Fruit fly (Drosophila melanogaster) whole organism, embryonic: ENCODE results near the gene Rbbp5.

Source experiments
- Adf1 ChIP-seq: fragments of 200-800 bp; sonication (Bioruptor generic); IDR thresholded peaks from 2 replicates; pipeline ENCODE4 v1.3.6; 2022; ENCODE audit warnings: missing biosample characterization, missing genetic modification characterization
- CG10431 ChIP-seq: fragments of 200-800 bp; sonication (Bioruptor generic); optimal IDR thresholded peaks from 3 replicates; lab custom pipeline; 2018; ENCODE audit warnings: missing biosample characterization, mild to moderate bottlenecking, missing genetic modification characterization
- CG14014 ChIP-seq: fragments of 200-800 bp; sonication (Bioruptor generic); IDR thresholded peaks from 2 replicates; pipeline ENCODE4 v1.3.6; 2022; ENCODE audit warnings: missing biosample characterization, missing genetic modification characterization
- CG14667 ChIP-seq: fragments of 200-800 bp; sonication (Bioruptor generic); IDR thresholded peaks from 2 replicates; pipeline ENCODE4 v1.3.6; 2022; ENCODE audit warnings: missing biosample characterization, missing genetic modification characterization
- CG15696 ChIP-seq: fragments of 200-800 bp; sonication (Bioruptor generic); optimal IDR thresholded peaks from 2 replicates; lab custom pipeline; 2019; ENCODE audit warnings: missing biosample characterization, mild to moderate bottlenecking, missing genetic modification characterization, moderate library complexity
- CG18476 ChIP-seq: fragments of 200-800 bp; sonication (Bioruptor generic); optimal IDR thresholded peaks from 2 replicates; lab custom pipeline; 2016; ENCODE audit warnings: missing biosample characterization, mild to moderate bottlenecking, missing genetic modification characterization
- CG18599 ChIP-seq: fragments of 200-800 bp; sonication (Bioruptor generic); optimal IDR thresholded peaks from 3 replicates; lab custom pipeline; 2017; ENCODE audit warnings: missing biosample characterization, missing genetic modification characterization, mild to moderate bottlenecking, moderate library complexity, missing genetic modification reagents
- CG18619 ChIP-seq: fragments of 200-800 bp; sonication (Bioruptor generic); optimal IDR thresholded peaks from 3 replicates; lab custom pipeline; 2017; ENCODE audit warnings: missing biosample characterization, mild to moderate bottlenecking, missing genetic modification characterization
- CG2199 ChIP-seq: fragments of 200-800 bp; sonication (Bioruptor generic); IDR thresholded peaks from 3 replicates; pipeline ENCODE4 v1.3.6; 2022; ENCODE audit warnings: missing biosample characterization, missing genetic modification characterization
- CG2678 ChIP-seq: fragments of 200-800 bp; sonication (Bioruptor generic); optimal IDR thresholded peaks from 3 replicates; lab custom pipeline; 2019; ENCODE audit warnings: missing biosample characterization, mild to moderate bottlenecking, missing genetic modification characterization, moderate library complexity
- CG31388 ChIP-seq: fragments of 200-800 bp; sonication (Bioruptor generic); optimal IDR thresholded peaks from 2 replicates; lab custom pipeline; 2016; ENCODE audit warnings: missing biosample characterization, missing genetic modification characterization
- CG6689 ChIP-seq: fragments of 200-800 bp; sonication (Bioruptor generic); IDR thresholded peaks from 2 replicates; pipeline ENCODE4 v1.3.6; 2022; ENCODE audit warnings: missing biosample characterization, missing genetic modification characterization
- CG6854 ChIP-seq: fragments of 200-800 bp; sonication (Bioruptor generic); optimal IDR thresholded peaks from 3 replicates; lab custom pipeline; 2017; ENCODE audit warnings: missing biosample characterization, mild to moderate bottlenecking, missing genetic modification characterization
- CG7963 ChIP-seq: fragments of 200-800 bp; sonication (Bioruptor generic); IDR thresholded peaks from 3 replicates; pipeline ENCODE4 v1.3.6; 2022; ENCODE audit warnings: missing biosample characterization, missing genetic modification characterization; ENCODE audit not compliant: partially characterized antibody
- CG8290 ChIP-seq, 3 experiments: fragments of 200-800 bp; sonication (Bioruptor generic); optimal IDR thresholded peaks; 2 replicates each; lab custom pipeline; 2016 to 2019; ENCODE audit warnings: missing biosample characterization in 3 of 3, missing genetic modification characterization in 3 of 3, mild to moderate bottlenecking in 2 of 3, moderate library complexity in 1 of 3
- CG9215 ChIP-seq: fragments of 200-800 bp; sonication (Bioruptor generic); IDR thresholded peaks from 2 replicates; pipeline ENCODE4 v1.3.6; 2022; ENCODE audit warnings: missing biosample characterization, missing genetic modification characterization
- CG9727 ChIP-seq: fragments of 200-800 bp; sonication (Bioruptor generic); optimal IDR thresholded peaks from 3 replicates; lab custom pipeline; 2017; ENCODE audit warnings: missing biosample characterization, mild to moderate bottlenecking, missing genetic modification characterization
- Drgx ChIP-seq: fragments of 200-800 bp; sonication (Bioruptor generic); IDR thresholded peaks from 2 replicates; pipeline ENCODE4 v1.3.6; 2022; ENCODE audit warnings: missing biosample characterization, missing genetic modification characterization
- HLH3B ChIP-seq: fragments of 200-800 bp; sonication (Bioruptor generic); IDR thresholded peaks from 2 replicates; pipeline ENCODE4 v1.3.6; 2022; ENCODE audit warnings: missing biosample characterization, missing genetic modification characterization
- HmgZ ChIP-seq: fragments of 200-800 bp; sonication (Bioruptor generic); optimal IDR thresholded peaks from 2 replicates; lab custom pipeline; 2018; ENCODE audit warnings: missing biosample characterization, mild to moderate bottlenecking, missing genetic modification characterization
- Mad ChIP-seq: fragments of 200-800 bp; sonication (Bioruptor generic); optimal IDR thresholded peaks from 2 replicates; lab custom pipeline; 2016; ENCODE audit warnings: missing biosample characterization, missing genetic modification characterization
- Scr ChIP-seq: fragments of 200-800 bp; sonication (Bioruptor generic); IDR thresholded peaks from 2 replicates; pipeline ENCODE4 v1.3.6; 2022; ENCODE audit warnings: missing biosample characterization, missing genetic modification characterization; ENCODE audit not compliant: partially characterized antibody
- Sry-β ChIP-seq: fragments of 200-800 bp; sonication (Bioruptor generic); optimal IDR thresholded peaks from 2 replicates; lab custom pipeline; 2018; ENCODE audit warnings: missing biosample characterization, mild to moderate bottlenecking, missing genetic modification characterization, moderate library complexity
- Sry-δ ChIP-seq: fragments of 200-800 bp; sonication (Bioruptor generic); optimal IDR thresholded peaks from 2 replicates; lab custom pipeline; 2016; ENCODE audit warnings: missing biosample characterization, missing genetic modification characterization
- bab2 ChIP-seq: fragments of 200-800 bp; sonication (Bioruptor generic); optimal IDR thresholded peaks from 2 replicates; lab custom pipeline; 2016; ENCODE audit warnings: missing biosample characterization, missing genetic modification characterization
- bowl ChIP-seq: fragments of 200-800 bp; sonication (Bioruptor generic); IDR thresholded peaks from 2 replicates; pipeline ENCODE4 v1.3.6; 2022; ENCODE audit warnings: missing biosample characterization, missing genetic modification characterization
- caup ChIP-seq: fragments of 200-800 bp; sonication (Bioruptor generic); optimal IDR thresholded peaks from 3 replicates; lab custom pipeline; 2017; ENCODE audit warnings: missing biosample characterization, mild to moderate bottlenecking, missing genetic modification characterization, moderate library complexity; ENCODE audit not compliant: severe bottlenecking
- chm ChIP-seq: fragments of 200-800 bp; sonication (Bioruptor generic); IDR thresholded peaks from 2 replicates; pipeline ENCODE4 v1.3.6; 2022; ENCODE audit warnings: missing biosample characterization, missing genetic modification characterization
- danr ChIP-seq: fragments of 200-800 bp; sonication (Bioruptor generic); IDR thresholded peaks from 2 replicates; pipeline ENCODE4 v1.3.6; 2022; ENCODE audit warnings: missing biosample characterization, missing genetic modification characterization
- dati ChIP-seq: fragments of 200-800 bp; sonication (Bioruptor generic); IDR thresholded peaks from 2 replicates; pipeline ENCODE4 v1.3.6; 2022; ENCODE audit warnings: missing biosample characterization, missing genetic modification characterization
- esg ChIP-seq: fragments of 200-800 bp; sonication (Bioruptor generic); conservative IDR thresholded peaks from 2 replicates; pipeline ENCODE4 v1.3.6; 2022; ENCODE audit warnings: missing biosample characterization, missing genetic modification characterization
- ewg ChIP-seq: fragments of 200-800 bp; sonication (Bioruptor generic); optimal IDR thresholded peaks from 3 replicates; lab custom pipeline; 2017; ENCODE audit warnings: mild to moderate bottlenecking, missing biosample characterization, missing genetic modification reagents, missing genetic modification characterization
- exex ChIP-seq: fragments of 200-800 bp; sonication (Bioruptor generic); optimal IDR thresholded peaks from 4 replicates; lab custom pipeline; 2018; ENCODE audit warnings: missing biosample characterization, mild to moderate bottlenecking, missing genetic modification characterization, moderate library complexity
- inv ChIP-seq: fragments of 200-800 bp; sonication (Bioruptor generic); IDR thresholded peaks from 2 replicates; pipeline ENCODE4 v1.3.6; 2022; ENCODE audit warnings: missing biosample characterization, missing genetic modification characterization; ENCODE audit not compliant: partially characterized antibody
- mirr ChIP-seq: fragments of 200-800 bp; sonication (Bioruptor generic); optimal IDR thresholded peaks from 3 replicates; lab custom pipeline; 2018; ENCODE audit warnings: missing biosample characterization, mild to moderate bottlenecking, missing genetic modification characterization
- nmo ChIP-seq: fragments of 200-800 bp; sonication (Bioruptor generic); optimal IDR thresholded peaks from 2 replicates; lab custom pipeline; 2018; ENCODE audit warnings: missing biosample characterization, mild to moderate bottlenecking, missing genetic modification characterization, moderate library complexity
- nom ChIP-seq: fragments of 200-800 bp; sonication (Bioruptor generic); optimal IDR thresholded peaks from 2 replicates; lab custom pipeline; 2017; ENCODE audit warnings: missing biosample characterization, missing genetic modification characterization, mild to moderate bottlenecking, moderate library complexity, missing genetic modification reagents
- rib ChIP-seq: fragments of 200-800 bp; sonication (Bioruptor generic); IDR thresholded peaks from 2 replicates; pipeline ENCODE4 v1.3.6; 2022; ENCODE audit warnings: missing biosample characterization, missing genetic modification characterization
- sens ChIP-seq: fragments of 200-800 bp; sonication (Bioruptor generic); peaks from one replicate; lab custom pipeline; 2016; ENCODE audit warnings: missing biosample characterization, missing genetic modification characterization
- seq ChIP-seq: fragments of 200-800 bp; sonication (Bioruptor generic); IDR thresholded peaks from 2 replicates; pipeline ENCODE4 v1.3.6; 2022; ENCODE audit warnings: missing biosample characterization, missing genetic modification characterization
- sima ChIP-seq: fragments of 200-800 bp; sonication (Bioruptor generic); optimal IDR thresholded peaks from 2 replicates; lab custom pipeline; 2016; ENCODE audit warnings: missing biosample characterization, missing genetic modification characterization
- sisA ChIP-seq: fragments of 200-800 bp; sonication (Bioruptor generic); IDR thresholded peaks from 2 replicates; pipeline ENCODE4 v1.3.6; 2022; ENCODE audit warnings: missing biosample characterization, missing genetic modification characterization
- sug ChIP-seq: fragments of 200-800 bp; optimal IDR thresholded peaks from 2 replicates; lab custom pipeline; 2019; ENCODE audit warnings: missing biosample characterization, mild to moderate bottlenecking, missing genetic modification characterization, moderate library complexity
- tgo ChIP-seq: fragments of 200-800 bp; sonication (Bioruptor generic); IDR thresholded peaks from 3 replicates; pipeline ENCODE4 v1.3.6; 2022; ENCODE audit warnings: missing biosample characterization, missing genetic modification characterization
- zen2 ChIP-seq: fragments of 200-800 bp; sonication (Bioruptor generic); IDR thresholded peaks from 3 replicates; pipeline ENCODE4 v1.3.6; 2022; ENCODE audit warnings: missing biosample characterization, missing genetic modification characterization; ENCODE audit not compliant: partially characterized antibody

The Rbbp5 gene

DNA sequence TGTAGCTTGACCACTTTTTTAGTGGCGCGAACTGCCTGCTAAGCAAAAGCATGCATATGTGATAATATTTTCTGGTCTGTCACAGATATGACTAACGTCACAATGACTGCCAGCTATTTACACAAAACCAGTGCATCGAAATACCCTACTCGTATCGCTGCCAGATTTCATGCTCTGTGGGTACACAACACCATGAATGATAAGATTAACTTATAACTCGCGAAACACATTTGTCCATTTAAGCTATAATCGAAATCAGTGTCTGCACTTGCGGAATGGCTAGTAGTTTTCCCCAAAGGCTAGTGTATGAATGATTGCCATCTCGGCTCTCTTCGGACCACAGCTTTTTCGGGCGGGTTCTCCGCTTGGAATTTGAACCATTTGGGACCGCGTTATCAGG lies 37.7 kb upstream of the Rbbp5 start (continued):
- no peak for TF ChIP-seq CG9727 (GFP tag; lab: Kevin White, UChicago)
- TF ChIP-seq mirr (GFP tag; lab: Kevin White, UChicago) = peak; percentile 77
- TF ChIP-seq chm (GFP tag; lab: Robert Waterston, UW) = 0 out of 2 replicates have a peak, but pooled peaks have one; percentile 24
- no peak for TF ChIP-seq CG8290 (GFP tag; optimal IDR thresholded peaks at IDR 0.05; lab: Kevin White, UChicago)
- peak in 1 of 2 experiments; percentile 15 for TF ChIP-seq CG8290 (tag; optimal IDR thresholded peaks at IDR 0.05; lab: Kevin White, UChicago)
- peak; percentile 36 for TF ChIP-seq CG18599 (GFP tag; lab: Kevin White, UChicago)
- TF ChIP-seq sug = peak; percentile 64
- no peak for TF ChIP-seq CG6854 (GFP tag; lab: Kevin White, UChicago)
- peak; percentile 53; the same call in 1 of the 3 replicates for TF ChIP-seq CG2199 (GFP tag; lab: Robert Waterston, UW)

DNA sequence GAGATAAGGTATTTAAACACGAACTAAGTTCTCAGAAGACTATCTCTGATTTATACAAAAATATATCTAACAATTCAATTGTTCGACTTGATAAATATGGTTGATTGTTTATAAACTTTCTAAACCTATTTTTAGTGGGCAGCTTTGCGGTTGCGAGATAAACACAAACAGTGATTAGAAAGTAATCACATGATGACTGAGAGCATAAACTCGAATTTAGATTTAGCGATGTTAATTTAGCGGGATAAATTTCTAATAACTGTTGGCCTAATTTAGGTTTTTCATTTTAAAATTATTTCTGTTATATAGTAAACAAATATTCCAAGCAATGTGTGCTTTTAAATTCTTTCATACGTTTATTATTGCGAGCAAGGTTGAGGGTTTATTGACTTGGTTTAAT lies 37.3 kb upstream of the Rbbp5 start:
- TF ChIP-seq sens (GFP tag; lab: Kevin White, UChicago) (peak; percentile 61), nom (GFP tag; lab: Kevin White, UChicago) (no peak)

DNA sequence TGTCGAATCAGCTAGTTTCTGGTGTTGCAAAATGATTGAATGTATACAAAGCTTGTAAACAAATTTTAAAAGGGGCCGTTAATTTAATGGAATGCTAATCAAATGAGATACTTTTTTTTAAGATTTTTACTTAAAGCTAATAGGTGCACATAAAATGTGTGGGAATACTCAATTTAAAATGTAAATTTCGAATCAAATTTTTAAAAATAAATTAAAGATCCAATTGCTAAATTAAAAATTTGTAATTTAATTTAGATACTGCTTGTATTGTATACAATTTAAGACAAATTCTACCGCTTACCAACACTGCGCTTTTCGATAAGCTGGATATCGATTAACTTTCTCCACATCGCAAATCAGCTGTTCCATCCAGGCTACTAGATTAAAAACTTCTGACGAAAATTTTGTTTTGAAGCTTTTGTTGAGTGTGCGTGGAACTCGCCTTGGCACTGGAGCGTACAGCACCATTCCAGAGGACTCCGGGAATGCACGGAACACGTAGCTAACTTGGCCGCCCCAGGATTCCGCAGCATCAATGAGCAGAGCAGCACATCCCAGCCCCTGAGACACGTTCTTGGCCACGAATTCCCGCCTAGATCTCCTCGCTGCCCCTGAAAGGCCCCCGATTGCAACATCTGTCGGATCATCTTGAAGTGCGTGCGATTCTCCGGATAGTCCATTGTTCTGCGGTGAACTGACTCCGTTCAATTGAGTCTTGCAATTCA lies 36.5 kb upstream of the Rbbp5 start, which contains the start of the genes CG5498 and fbl:
CG5498 (minus strand) TSS at position 24 of the 725 bp plus-strand sequence.
fbl (plus strand) TSS at position 344 of the 725 bp plus-strand sequence.
- TF ChIP-seq Drgx (GFP tag; lab: Robert Waterston, UW) (peak; percentile 62), bowl (GFP tag; lab: Robert Waterston, UW) (no peak), sisA (GFP tag; lab: Robert Waterston, UW) (no peak), sima (GFP tag; lab: Kevin White, UChicago) (no peak), Mad (GFP tag; lab: Kevin White, UChicago) (peak; percentile 40), CG6689 (GFP tag; lab: Robert Waterston, UW) (peak; percentile 50), zen2 (no peak; the same call in 2 of the 3 replicates), danr (GFP tag; lab: Robert Waterston, UW) (no peak), Sry-β (GFP tag; lab: Kevin White, UChicago) (no peak), inv (GFP tag; lab: Robert Waterston, UW) (no peak), CG14667 (GFP tag; lab: Robert Waterston, UW) (no peak), CG10431 (GFP tag; lab: Kevin White, UChicago) (peak; percentile 43), esg (peak; percentile 38; the same call in 1 of the 2 replicates), CG7963 (GFP tag; lab: Robert Waterston, UW) (no peak), CG2678 (peak; percentile 79), caup (GFP tag; lab: Kevin White, UChicago) (peak; percentile 50), CG9215 (GFP tag; lab: Robert Waterston, UW) (no peak), rib (no peak), CG18476 (peak; percentile 56), exex (tag; lab: Kevin White, UChicago) (peak; percentile 54), Scr (GFP tag; lab: Robert Waterston, UW) (peak; percentile 34; the same call in 1 of the 2 replicates), seq (GFP tag; lab: Robert Waterston, UW) (no peak), tgo (GFP tag; lab: Robert Waterston, UW) (peak; percentile 27; the same call in 1 of the 3 replicates), CG31388 (GFP tag; lab: Kevin White, UChicago) (peak; percentile 9), CG18619 (GFP tag; lab: Kevin White, UChicago) (peak; percentile 42), HLH3B (GFP tag; lab: Robert Waterston, UW) (no peak), ewg (GFP tag; lab: Kevin White, UChicago) (peak; percentile 29), CG15696 (tag; lab: Kevin White, UChicago) (peak; percentile 61), Adf1 (GFP tag; lab: Robert Waterston, UW) (no peak), CG14014 (GFP tag; lab: Robert Waterston, UW) (0 out of 2 replicates have a peak, but pooled peaks have one; percentile 40), HmgZ (tag; lab: Kevin White, UChicago) (peak; percentile 71), nmo (GFP tag; lab: Kevin White, UChicago) (peak; percentile 72), bab2 (GFP tag; lab: Kevin White, UChicago) (peak; percentile 53), dati (GFP tag; lab: Robert Waterston, UW) (no peak), Sry-δ (GFP tag; lab: Kevin White, UChicago) (peak; percentile 40)
